Worm (Caenorhabditis elegans): ENCODE data around the gene sri-65.

sri-65 gene

ce11 chrV:16424428-16424827 lies 36.3 kb upstream of the sri-65 start, which contains the start of gene srw-29:
srw-29 (minus strand) TSS chrV:16424528.
- TF ChIP-seq ceh-82 (tag; optimal IDR thresholded peaks at IDR 0.05) (no peak), zag-1 (tag; optimal IDR thresholded peaks at IDR 0.05) (no peak)

ce11 chrV:16420696-16421095 lies 32.5 kb upstream of the sri-65 start, which contains the start of gene srw-48:
srw-48 (plus strand) TSS chrV:16420996.
- TF ChIP-seq aly-2 (tag; optimal IDR thresholded peaks at IDR 0.05): no peak
- TF ChIP-seq snpc-4 (tag; optimal IDR thresholded peaks at IDR 0.05): no peak
- TF ChIP-seq nhr-25 (tag; optimal IDR thresholded peaks at IDR 0.05): no peak
- no peak for TF ChIP-seq mdl-1 (tag; optimal IDR thresholded peaks at IDR 0.05)
- TF ChIP-seq R02D3.7 (tag; optimal IDR thresholded peaks at IDR 0.05): no peak
- no peak for TF ChIP-seq pqm-1 (tag; optimal IDR thresholded peaks at IDR 0.05)
- no peak for TF ChIP-seq egl-5 (tag; optimal IDR thresholded peaks at IDR 0.05)
- no peak for TF ChIP-seq ceh-82 (tag; optimal IDR thresholded peaks at IDR 0.05)
- no peak for TF ChIP-seq nhr-11 (tag; optimal IDR thresholded peaks at IDR 0.05)
- TF ChIP-seq zag-1 (tag; optimal IDR thresholded peaks at IDR 0.05): no peak

- TF ChIP-seq aly-2 (tag; optimal IDR thresholded peaks at IDR 0.05): no peak
These were observed 31.6 kb upstream of the sri-65 start, which contains the start of gene F26D2.16 for ce11 chrV:16419769-16420168. F26D2.16 (minus strand) TSS chrV:16419869.

DNA sequence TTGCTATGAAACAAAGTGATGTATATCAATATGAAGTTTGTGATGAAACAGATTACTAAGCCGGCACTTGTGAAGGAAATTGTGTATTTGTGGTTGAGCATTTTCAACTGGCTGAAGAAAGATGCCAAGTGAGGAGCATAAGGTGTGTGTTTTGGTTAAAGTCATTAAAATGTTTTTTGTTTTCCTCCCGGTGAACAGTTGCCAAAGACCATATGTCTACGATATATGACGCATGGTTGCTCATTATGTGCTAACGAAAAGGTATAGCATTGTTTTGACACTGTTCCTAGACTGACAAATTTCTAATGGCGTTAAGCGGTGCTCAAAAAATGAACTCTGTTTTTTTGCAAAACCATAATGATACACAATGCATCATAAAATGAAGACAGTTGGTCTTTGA lies 28.8 kb upstream of the sri-65 start, which contains the start of gene str-55:
str-55 (minus strand) TSS at position 101 of the 400 bp plus-strand sequence.
- TF ChIP-seq ZK546.5 (tag; optimal IDR thresholded peaks at IDR 0.05): no peak
- TF ChIP-seq unc-62 (GFP tag; optimal IDR thresholded peaks at IDR 0.05): no peak
- no peak for TF ChIP-seq fos-1 (tag; optimal IDR thresholded peaks at IDR 0.05)
- no peak for TF ChIP-seq nhr-12 (tag; optimal IDR thresholded peaks at IDR 0.05)
- TF ChIP-seq elt-1 (tag; optimal IDR thresholded peaks at IDR 0.05): no peak
- no peak for TF ChIP-seq ama-1 (optimal IDR thresholded peaks at IDR 0.05)
- TF ChIP-seq nhr-43 (tag; optimal IDR thresholded peaks at IDR 0.05; ENCODE audit: poor library complexity, severe bottlenecking): no peak
- no peak for TF ChIP-seq ceh-82 (tag; optimal IDR thresholded peaks at IDR 0.05)
- no peak for TF ChIP-seq egl-5 (tag; optimal IDR thresholded peaks at IDR 0.05)
- TF ChIP-seq aly-2 (tag; optimal IDR thresholded peaks at IDR 0.05): no peak
- no peak for TF ChIP-seq nfya-1 (tag; optimal IDR thresholded peaks at IDR 0.05; ENCODE audit: insufficient read depth)
- no peak for TF ChIP-seq ztf-11 (tag; optimal IDR thresholded peaks at IDR 0.05)
- TF ChIP-seq pqm-1 (tag; optimal IDR thresholded peaks at IDR 0.05): no peak
- no peak for TF ChIP-seq unc-39 (tag; optimal IDR thresholded peaks at IDR 0.05)
- no peak for TF ChIP-seq eor-1 (tag; optimal IDR thresholded peaks at IDR 0.05)
- TF ChIP-seq lin-39 (tag; optimal IDR thresholded peaks at IDR 0.05): no peak
- TF ChIP-seq nhr-237 (tag; optimal IDR thresholded peaks at IDR 0.05): no peak
- no peak for TF ChIP-seq sea-2 (GFP tag; optimal IDR thresholded peaks at IDR 0.05)
- no peak for TF ChIP-seq nhr-76 (tag; optimal IDR thresholded peaks at IDR 0.05)

DNA sequence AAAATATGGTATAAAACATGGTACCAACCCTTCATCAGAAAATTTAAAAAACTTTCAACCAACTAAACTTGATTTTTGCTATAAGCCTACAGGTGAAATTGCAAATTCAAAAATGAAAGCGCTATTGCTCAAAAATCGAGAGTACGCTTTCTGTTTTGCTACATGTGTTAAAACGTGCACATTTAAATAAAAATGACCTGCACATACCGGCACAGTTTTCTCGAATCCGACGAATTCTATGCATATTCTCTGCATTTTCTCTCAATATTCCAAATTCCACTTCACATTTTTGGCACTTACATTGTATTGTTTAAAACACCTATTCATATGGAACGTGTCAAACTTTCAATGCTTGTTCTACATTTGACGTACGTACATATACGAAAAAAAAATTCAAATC lies 22.4 kb upstream of the sri-65 start, which contains the start of gene srh-145:
srh-145 (plus strand) TSS at position 193 of the 400 bp plus-strand sequence.
- TF ChIP-seq unc-39 (tag; optimal IDR thresholded peaks at IDR 0.05) (no peak), mdl-1 (tag; optimal IDR thresholded peaks at IDR 0.05) (no peak), ceh-16 (tag; optimal IDR thresholded peaks at IDR 0.05) (no peak), eor-1 (tag; optimal IDR thresholded peaks at IDR 0.05) (no peak)

- no peak for TF ChIP-seq nhr-77 (tag; optimal IDR thresholded peaks at IDR 0.05)
- no peak for TF ChIP-seq ZK546.5 (tag; optimal IDR thresholded peaks at IDR 0.05)
- no peak for TF ChIP-seq fkh-10 (GFP tag; optimal IDR thresholded peaks at IDR 0.05)
- TF ChIP-seq snpc-4 (tag; optimal IDR thresholded peaks at IDR 0.05): no peak
- no peak for TF ChIP-seq nhr-12 (tag; optimal IDR thresholded peaks at IDR 0.05)
- no peak for TF ChIP-seq nfya-1 (tag; optimal IDR thresholded peaks at IDR 0.05; ENCODE audit: insufficient read depth)
- no peak for TF ChIP-seq ztf-4 (tag; optimal IDR thresholded peaks at IDR 0.05)
- no peak for TF ChIP-seq elt-3 (tag; optimal IDR thresholded peaks at IDR 0.05)
- no peak for TF ChIP-seq ceh-82 (tag; optimal IDR thresholded peaks at IDR 0.05)
- TF ChIP-seq unc-62 (GFP tag; optimal IDR thresholded peaks at IDR 0.05): no peak
- no peak for TF ChIP-seq pha-4 (tag; optimal IDR thresholded peaks at IDR 0.05)
These were observed 19.5 kb upstream of the sri-65 start, which contains the start of gene F26D2.3 for ce11 chrV:16407663-16408062. F26D2.3 (plus strand) TSS chrV:16407963.

Data from whole organism, L3 larva.